Worm (Caenorhabditis elegans) whole organism, L4 larva: ENCODE measurements around the gene T07C4.12.

Experiments
- F26F4.8 ChIP-seq: fragments of 200-800 bp; sonication (Bioruptor generic); conservative IDR thresholded peaks from 2 replicates; pipeline ENCODE4 v1.3.6; 2022; ENCODE audit warnings: missing genetic modification characterization, missing compliant biosample characterization
- T20F7.1 ChIP-seq: fragments of 200-800 bp; sonication (Bioruptor generic); optimal IDR thresholded peaks from 2 replicates; lab custom pipeline; 2018; ENCODE audit warnings: mild to moderate bottlenecking, missing genetic modification characterization, missing compliant biosample characterization
- Y105C5A.15 ChIP-seq: fragments of 200-800 bp; sonication (Bioruptor generic); IDR thresholded peaks from 2 replicates; pipeline ENCODE4 v1.3.6; 2022; ENCODE audit warnings: missing genetic modification characterization, missing compliant biosample characterization
- ZK337.2 ChIP-seq: fragments of 200-800 bp; sonication (Bioruptor generic); IDR thresholded peaks from 2 replicates; pipeline ENCODE4 v1.3.6; 2022; ENCODE audit warnings: missing genetic modification reagents, missing genetic modification characterization, missing compliant biosample characterization
- aha-1 ChIP-seq: fragments of 150-350 bp; peaks from one replicate; lab custom pipeline; 2014; ENCODE audit warnings: missing biosample characterization, missing genetic modification characterization
- ama-1 ChIP-seq: fragments of 150-350 bp; optimal IDR thresholded peaks from 2 replicates; lab custom pipeline; 2014; ENCODE audit warnings: inconsistent platforms, mixed read lengths
- ceh-32 ChIP-seq: sonication (generic microtip); optimal IDR thresholded peaks from 2 replicates; lab custom pipeline; 2016; ENCODE audit warnings: mild to moderate bottlenecking, missing genetic modification characterization, missing compliant biosample characterization; ENCODE audit not compliant: poor library complexity
- ces-1 ChIP-seq: fragments of 150-350 bp; sonication (generic microtip); optimal IDR thresholded peaks from 4 replicates; lab custom pipeline; 2014; ENCODE audit warnings: missing biosample characterization, missing genetic modification reagents, missing genetic modification characterization
- cey-2 ChIP-seq: sonication (generic microtip); optimal IDR thresholded peaks from 3 replicates; lab custom pipeline; 2017; ENCODE audit warnings: missing genetic modification characterization, mild to moderate bottlenecking, missing compliant biosample characterization, antibody characterized with exemption, borderline replicate concordance; ENCODE audit not compliant: insufficient read depth
- ctbp-1 ChIP-seq: fragments of 200-800 bp; sonication (Bioruptor generic); IDR thresholded peaks from 2 replicates; pipeline ENCODE4 v1.3.6; 2022; ENCODE audit warnings: missing genetic modification reagents, missing genetic modification characterization, missing compliant biosample characterization
- daf-16 ChIP-seq, 3 experiments: sonication (generic microtip); optimal IDR thresholded peaks; 2 replicates each; lab custom pipeline; 2016 to 2017; ENCODE audit warnings: missing genetic modification characterization in 3 of 3, missing genetic modification reagents in 3 of 3, mild to moderate bottlenecking in 2 of 3, missing compliant biosample characterization in 2 of 3, missing biosample characterization in 1 of 3, moderate library complexity in 1 of 3
- daf-19 ChIP-seq: fragments of 200-800 bp; sonication (Bioruptor generic); conservative IDR thresholded peaks from 2 replicates; pipeline ENCODE4 v1.3.6; 2022; ENCODE audit warnings: missing genetic modification characterization, missing compliant biosample characterization
- dmd-8 ChIP-seq: fragments of 200-800 bp; sonication (Bioruptor generic); IDR thresholded peaks from 2 replicates; pipeline ENCODE4 v1.3.6; 2022; ENCODE audit warnings: missing genetic modification characterization, missing compliant biosample characterization
- dmd-9 ChIP-seq: fragments of 200-800 bp; sonication (Bioruptor generic); IDR thresholded peaks from 2 replicates; pipeline ENCODE4 v1.3.6; 2022; ENCODE audit warnings: missing genetic modification reagents, missing genetic modification characterization, missing compliant biosample characterization
- hlh-11 ChIP-seq: fragments of 200-800 bp; sonication (Bioruptor generic); optimal IDR thresholded peaks from 2 replicates; lab custom pipeline; 2018; ENCODE audit warnings: mild to moderate bottlenecking, missing genetic modification characterization, missing compliant biosample characterization
- hlh-30 ChIP-seq: sonication (generic microtip); optimal IDR thresholded peaks from 2 replicates; lab custom pipeline; 2017; ENCODE audit warnings: antibody characterized with exemption, mild to moderate bottlenecking, missing genetic modification characterization, missing compliant biosample characterization; ENCODE audit not compliant: insufficient read depth
- hmg-1.1 ChIP-seq: fragments of 200-800 bp; sonication (Bioruptor generic); IDR thresholded peaks from 2 replicates; pipeline ENCODE4 v1.3.6; 2022; ENCODE audit warnings: missing genetic modification reagents, missing genetic modification characterization, missing compliant biosample characterization
- lim-7 ChIP-seq: fragments of 200-800 bp; sonication (Bioruptor generic); IDR thresholded peaks from 2 replicates; pipeline ENCODE4 v1.3.6; 2022; ENCODE audit warnings: missing genetic modification characterization, missing compliant biosample characterization
- lin-13 ChIP-seq: fragments of 150-350 bp; optimal IDR thresholded peaks from 2 replicates; lab custom pipeline; 2014; ENCODE audit warnings: missing biosample characterization, missing genetic modification reagents, missing genetic modification characterization
- lin-15B ChIP-seq: fragments of 150-350 bp; sonication (generic microtip); optimal IDR thresholded peaks from 3 replicates; lab custom pipeline; 2014; ENCODE audit warnings: missing biosample characterization, missing genetic modification characterization
- lin-38 ChIP-seq: fragments of 200-800 bp; sonication (Bioruptor generic); IDR thresholded peaks from 2 replicates; pipeline ENCODE4 v1.3.6; 2022; ENCODE audit warnings: missing genetic modification reagents, missing genetic modification characterization, missing compliant biosample characterization
- lsy-2 ChIP-seq, 2 experiments: fragments of 150-350 bp in 1 of 2; sonication (generic microtip) in 1 of 2; optimal IDR thresholded peaks; 2 replicates each; lab custom pipeline; 2014 to 2017; ENCODE audit warnings: missing biosample characterization in 2 of 2, missing genetic modification characterization in 2 of 2
- madf-9 ChIP-seq: fragments of 200-800 bp; sonication (Bioruptor generic); conservative IDR thresholded peaks from 2 replicates; pipeline ENCODE4 v1.3.6; 2022; ENCODE audit warnings: missing genetic modification reagents, missing genetic modification characterization, missing compliant biosample characterization
- mdl-1 ChIP-seq, 2 experiments: fragments of 150-350 bp in 1 of 2; sonication (generic microtip) in 1 of 2; optimal IDR thresholded peaks; 2 replicates each; lab custom pipeline; 2014 to 2017; ENCODE audit warnings: missing biosample characterization in 2 of 2, missing genetic modification characterization in 2 of 2
- mep-1 ChIP-seq: fragments of 150-350 bp; sonication (generic microtip); optimal IDR thresholded peaks from 3 replicates; lab custom pipeline; 2014; ENCODE audit warnings: missing biosample characterization, missing genetic modification characterization
- mes-2 ChIP-seq: sonication (generic microtip); optimal IDR thresholded peaks from 2 replicates; lab custom pipeline; 2016; ENCODE audit warnings: missing genotype, mild to moderate bottlenecking, missing genetic modification characterization, missing compliant biosample characterization; ENCODE audit not compliant: poor library complexity, severe bottlenecking
- mxl-3 ChIP-seq: fragments of 200-800 bp; sonication (Bioruptor generic); optimal IDR thresholded peaks from 2 replicates; lab custom pipeline; 2018; ENCODE audit warnings: mild to moderate bottlenecking, missing genetic modification characterization, missing compliant biosample characterization
- nhr-10 ChIP-seq: fragments of 150-350 bp; optimal IDR thresholded peaks from 2 replicates; lab custom pipeline; 2014; ENCODE audit warnings: missing biosample characterization, missing genetic modification characterization
- nhr-102 ChIP-seq: sonication (generic microtip); optimal IDR thresholded peaks from 2 replicates; lab custom pipeline; 2016; ENCODE audit warnings: mild to moderate bottlenecking, missing genetic modification characterization, moderate library complexity, missing compliant biosample characterization
- nhr-11 ChIP-seq: fragments of 150-350 bp; optimal IDR thresholded peaks from 2 replicates; lab custom pipeline; 2014; ENCODE audit warnings: missing biosample characterization, missing genetic modification characterization
- nhr-237 ChIP-seq: sonication (generic microtip); optimal IDR thresholded peaks from 2 replicates; lab custom pipeline; 2017; ENCODE audit warnings: missing biosample characterization, missing genetic modification characterization
- nhr-28 ChIP-seq: fragments of 150-350 bp; optimal IDR thresholded peaks from 2 replicates; lab custom pipeline; 2014; ENCODE audit warnings: missing biosample characterization, missing genetic modification characterization
- pqm-1 ChIP-seq: sonication (generic microtip); optimal IDR thresholded peaks from 2 replicates; lab custom pipeline; 2017; ENCODE audit warnings: missing biosample characterization, missing genetic modification characterization
- rbr-2 ChIP-seq: sonication (generic microtip); optimal IDR thresholded peaks from 2 replicates; lab custom pipeline; 2016; ENCODE audit warnings: missing genotype, missing genetic modification characterization, missing compliant biosample characterization
- sdz-12 ChIP-seq: fragments of 200-800 bp; sonication (Bioruptor generic); optimal IDR thresholded peaks from 2 replicates; lab custom pipeline; 2018; ENCODE audit warnings: mild to moderate bottlenecking, missing genetic modification characterization, missing compliant biosample characterization
- set-16 ChIP-seq: fragments of 200-800 bp; sonication (Bioruptor generic); IDR thresholded peaks from 2 replicates; pipeline ENCODE4 v1.3.6; 2022; ENCODE audit warnings: missing genetic modification reagents, missing genetic modification characterization, missing compliant biosample characterization
- spr-3 ChIP-seq: fragments of 200-800 bp; sonication (Bioruptor generic); optimal IDR thresholded peaks from 2 replicates; lab custom pipeline; 2018; ENCODE audit warnings: mild to moderate bottlenecking, missing genetic modification characterization, missing compliant biosample characterization
- tra-1 ChIP-seq: fragments of 200-800 bp; sonication (Bioruptor generic); IDR thresholded peaks from 2 replicates; pipeline ENCODE4 v1.3.6; 2022; ENCODE audit warnings: missing genetic modification reagents, missing genetic modification characterization, missing compliant biosample characterization
- unc-62 ChIP-seq, 3 experiments: fragments of 150-350 bp in 1 of 3; sonication (generic microtip); optimal IDR thresholded peaks in 2 of 3; peaks in 1 of 3; 1 replicate in 1 of 3; 2 replicates in 2 of 3; lab custom pipeline; 2014 to 2017; ENCODE audit warnings: missing biosample characterization in 3 of 3, missing genetic modification characterization in 3 of 3, missing genetic modification reagents in 3 of 3, missing genotype in 1 of 3
- vab-7 ChIP-seq: fragments of 200-800 bp; sonication (Bioruptor generic); IDR thresholded peaks from 2 replicates; pipeline ENCODE4 v1.3.6; 2022; ENCODE audit warnings: missing genetic modification reagents, missing genetic modification characterization, missing compliant biosample characterization
- zag-1 ChIP-seq: fragments of 150-350 bp; optimal IDR thresholded peaks from 2 replicates; lab custom pipeline; 2014; ENCODE audit warnings: missing biosample characterization, missing genetic modification characterization

T07C4.12 gene

ce11 chrIII:10293362-10293761 is 39.1 kb downstream of the T07C4.12 start (continued):
- TF ChIP-seq nhr-237 (tag; lab: Kevin White, UChicago) (no peak), ceh-32 (tag; lab: Kevin White, UChicago) (no peak)
- TF ChIP-seq, all 104 proteins: peak for 3

DNA sequence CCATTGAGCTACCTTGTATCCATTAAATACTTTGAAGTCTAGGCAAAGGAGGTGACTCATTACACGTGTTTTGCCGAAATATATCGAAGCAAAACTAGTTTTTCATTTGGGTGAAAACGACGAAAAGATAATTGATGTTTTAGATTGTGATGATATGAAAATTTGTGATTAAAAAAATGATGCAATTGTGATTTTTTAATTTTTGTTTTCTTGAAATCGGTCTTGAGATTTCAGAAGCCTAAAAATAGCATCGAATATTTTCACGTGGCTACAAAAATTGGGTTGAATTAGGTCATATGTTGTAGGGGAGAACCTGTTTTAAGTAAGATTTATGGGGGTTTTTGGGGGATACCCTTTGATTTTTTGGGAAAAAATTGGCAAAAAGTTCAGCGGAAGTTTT is 41.9 kb downstream of the T07C4.12 start:
- TF ChIP-seq sdz-12 (GFP tag; lab: Kevin White, UChicago) (no peak), T20F7.1 (GFP tag; lab: Kevin White, UChicago) (no peak), aha-1 (tag; lab: Kevin White, UChicago) (peak; percentile 74), dmd-9 (GFP tag; lab: Robert Waterston, UW) (no peak), mxl-3 (GFP tag; lab: Kevin White, UChicago) (peak; percentile 26), daf-16 (GFP tag; optimal IDR thresholded peaks at IDR 0.05; lab: Kevin White, UChicago) (no peak), daf-16 (tag; optimal IDR thresholded peaks at IDR 0.05; lab: Kevin White, UChicago) (no peak), zag-1 (tag; lab: Kevin White, UChicago) (no peak), hlh-11 (tag; lab: Kevin White, UChicago) (peak; percentile 6), F26F4.8 (GFP tag; lab: Robert Waterston, UW) (no peak), tra-1 (GFP tag; lab: Robert Waterston, UW) (no peak), nhr-28 (tag; lab: Kevin White, UChicago) (peak; percentile 46), mdl-1 (tag; optimal IDR thresholded peaks at IDR 0.05; lab: Kevin White, UChicago) (peak in 1 of 2 experiments; percentile 62), lim-7 (GFP tag; lab: Robert Waterston, UW) (no peak), daf-19 (GFP tag; lab: Robert Waterston, UW) (no peak), lsy-2 (tag; optimal IDR thresholded peaks at IDR 0.05; lab: Kevin White, UChicago) (peak in 1 of 2 experiments; percentile 20), lin-38 (GFP tag; lab: Robert Waterston, UW) (no peak), nhr-11 (tag; lab: Kevin White, UChicago) (no peak), nhr-10 (tag; lab: Kevin White, UChicago) (no peak), hlh-30 (peak; percentile 52), spr-3 (GFP tag; lab: Kevin White, UChicago) (no peak)

ce11 chrIII:10289790-10290189 is 42.7 kb downstream of the T07C4.12 start:
- no peak for TF ChIP-seq madf-9 (GFP tag; lab: Robert Waterston, UW)
- TF ChIP-seq mdl-1 (tag; optimal IDR thresholded peaks at IDR 0.05; lab: Kevin White, UChicago): peak in 1 of 2 experiments; percentile 9
- TF ChIP-seq unc-62 (GFP tag; optimal IDR thresholded peaks at IDR 0.05 in 1 of 2; lab: Kevin White, UChicago): peak in 1 of 2 experiments; percentile 75
- no peak for TF ChIP-seq unc-62 (tag; optimal IDR thresholded peaks at IDR 0.05; lab: Kevin White, UChicago)
- no peak for TF ChIP-seq dmd-8

- TF ChIP-seq nhr-28 (tag; lab: Kevin White, UChicago): no peak
- no peak for TF ChIP-seq nhr-102 (tag; lab: Kevin White, UChicago)
- no peak for TF ChIP-seq dmd-9 (GFP tag; lab: Robert Waterston, UW)
- TF ChIP-seq pqm-1 (tag; lab: Kevin White, UChicago): no peak
Observed at ce11 chrIII:10285623-10286022, 46.8 kb downstream of the T07C4.12 start, which contains the start of gene K10G9.2. K10G9.2 (plus strand) TSS chrIII:10285923.

DNA sequence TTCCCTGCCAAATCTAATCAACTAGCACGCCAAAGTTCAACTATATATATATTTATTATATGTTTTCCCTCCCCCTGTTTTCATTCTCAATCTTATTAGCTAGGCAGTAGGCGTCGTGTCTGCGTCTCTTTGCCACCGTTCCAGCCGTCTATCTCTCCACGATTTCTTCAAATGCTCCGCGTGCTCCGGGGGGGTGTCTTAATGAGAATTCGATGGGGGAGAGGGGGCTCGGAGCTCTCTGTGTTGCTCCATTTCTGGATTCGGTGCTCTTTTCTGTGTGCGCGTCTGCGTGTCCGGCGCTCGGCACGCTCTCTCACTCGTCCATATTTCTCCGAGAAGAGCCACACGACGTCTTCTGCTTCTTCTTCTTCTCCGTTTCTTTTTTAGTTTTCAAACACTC is 48.2 kb downstream of the T07C4.12 start:
- TF ChIP-seq Y105C5A.15 (GFP tag; lab: Robert Waterston, UW): no peak
- no peak for TF ChIP-seq cey-2 (tag; lab: Kevin White, UChicago)
- TF ChIP-seq aha-1 (tag; lab: Kevin White, UChicago): peak; percentile 93
- TF ChIP-seq lsy-2 (tag; optimal IDR thresholded peaks at IDR 0.05; lab: Kevin White, UChicago): peak; percentile 46 to 58
- peak; percentile 74 for TF ChIP-seq hmg-1.1 (GFP tag; lab: Robert Waterston, UW)
- TF ChIP-seq vab-7 (GFP tag; lab: Robert Waterston, UW): peak; percentile 59
- peak; percentile 94; the same call in 1 of the 2 replicates for TF ChIP-seq ctbp-1 (GFP tag; lab: Robert Waterston, UW)
- TF ChIP-seq madf-9 (GFP tag; lab: Robert Waterston, UW): peak; percentile 49; the same call in 1 of the 2 replicates
- no peak for TF ChIP-seq ZK337.2
- TF ChIP-seq lin-15B: no peak
- peak; percentile 61 for TF ChIP-seq mep-1 (tag; lab: Kevin White, UChicago)
- TF ChIP-seq rbr-2: peak; percentile 85
- peak; percentile 9 for TF ChIP-seq mes-2
- TF ChIP-seq hlh-11 (tag; lab: Kevin White, UChicago): peak; percentile 42
- TF ChIP-seq lin-13 (GFP tag; lab: Kevin White, UChicago): peak; percentile 19
- TF ChIP-seq ces-1 (GFP tag; lab: Kevin White, UChicago): peak; percentile 84
- TF ChIP-seq mxl-3 (GFP tag; lab: Kevin White, UChicago): peak; percentile 28
- TF ChIP-seq mdl-1 (tag; optimal IDR thresholded peaks at IDR 0.05; lab: Kevin White, UChicago): peak; percentile 48 to 74
- TF ChIP-seq set-16 (GFP tag; lab: Robert Waterston, UW): peak; percentile 93
- TF ChIP-seq ama-1 (lab: Kevin White, UChicago): no peak
